Fruit fly (Drosophila melanogaster) whole organism: Measurements from ENCODE around the gene CG3032.

ENCODE experiments used
- CG8478 ChIP-seq: fragments of >200 bp; optimal IDR thresholded peaks from 2 replicates; lab custom pipeline; 2018; ENCODE audit warnings: inconsistent platforms
- Dll ChIP-seq: fragments of >200 bp; optimal IDR thresholded peaks from 2 replicates; lab custom pipeline; 2017
- EcR ChIP-seq, 2 experiments: fragments of >200 bp; optimal IDR thresholded peaks; 2 replicates each; lab custom pipeline; 2017; ENCODE audit warnings: missing biosample characterization in 2 of 2, missing genetic modification characterization in 2 of 2, missing genetic modification reagents in 2 of 2
- pan ChIP-seq: fragments of >200 bp; optimal IDR thresholded peaks from 2 replicates; lab custom pipeline; 2017
- psq ChIP-seq: fragments of >200 bp; optimal IDR thresholded peaks from 2 replicates; lab custom pipeline; 2017
- usp ChIP-seq: fragments of >200 bp; optimal IDR thresholded peaks from 2 replicates; lab custom pipeline; 2017; ENCODE audit warnings: missing biosample characterization, missing genetic modification characterization, mixed read lengths

CG3032 gene

dm6 chrX:6993350-6993749 lies 20.3 kb downstream of the CG3032 start, which contains the start of gene Inx7:
Inx7 (minus strand) TSS chrX:6993612.
- TF ChIP-seq EcR (GFP tag; optimal IDR thresholded peaks at IDR 0.05; lab: Kevin White, UChicago), result no peak
- TF ChIP-seq pan (lab: Kevin White, UChicago), result no peak
- no peak for TF ChIP-seq usp
- no peak for TF ChIP-seq CG8478 (lab: Kevin White, UChicago)
- no peak for TF ChIP-seq Dll (lab: Kevin White, UChicago)
- TF ChIP-seq psq (lab: Kevin White, UChicago), result no peak

dm6 chrX:6991286-6991685 lies 22.4 kb downstream of the CG3032 start, which contains the start of gene ogre:
ogre (minus strand) TSS chrX:6991318.
- TF ChIP-seq psq (lab: Kevin White, UChicago), result no peak
- no peak for TF ChIP-seq pan (lab: Kevin White, UChicago)
- no peak for TF ChIP-seq CG8478 (lab: Kevin White, UChicago)
- no peak for TF ChIP-seq EcR (GFP tag; optimal IDR thresholded peaks at IDR 0.05; lab: Kevin White, UChicago)
- TF ChIP-seq Dll (lab: Kevin White, UChicago), result no peak
- no peak for TF ChIP-seq usp

dm6 chrX:6990105-6990504 lies 23.6 kb downstream of the CG3032 start:
- TF ChIP-seq usp (no peak), psq (lab: Kevin White, UChicago) (no peak), Dll (lab: Kevin White, UChicago) (no peak), EcR (GFP tag; optimal IDR thresholded peaks at IDR 0.05; lab: Kevin White, UChicago) (no peak), CG8478 (lab: Kevin White, UChicago) (no peak), pan (lab: Kevin White, UChicago) (no peak)

dm6 chrX:6988632-6989338 lies 24.9 kb downstream of the CG3032 start:
- TF ChIP-seq EcR (GFP tag; optimal IDR thresholded peaks at IDR 0.05; lab: Kevin White, UChicago), result no peak
- no peak for TF ChIP-seq psq (lab: Kevin White, UChicago)
- TF ChIP-seq Dll (lab: Kevin White, UChicago), result no peak
- no peak for TF ChIP-seq pan (lab: Kevin White, UChicago)
- no peak for TF ChIP-seq usp
- no peak for TF ChIP-seq CG8478 (lab: Kevin White, UChicago)

- TF ChIP-seq EcR (GFP tag; optimal IDR thresholded peaks at IDR 0.05; lab: Kevin White, UChicago) (no peak), psq (lab: Kevin White, UChicago) (no peak), pan (lab: Kevin White, UChicago) (no peak), Dll (lab: Kevin White, UChicago) (no peak), usp (no peak), CG8478 (lab: Kevin White, UChicago) (no peak)
Measured at dm6 chrX:6988082-6988481, 25.6 kb downstream of the CG3032 start.

- TF ChIP-seq Dll (lab: Kevin White, UChicago), result no peak
- TF ChIP-seq psq (lab: Kevin White, UChicago), result no peak
- no peak for TF ChIP-seq usp
- TF ChIP-seq EcR (GFP tag; optimal IDR thresholded peaks at IDR 0.05; lab: Kevin White, UChicago), result no peak
- no peak for TF ChIP-seq pan (lab: Kevin White, UChicago)
- TF ChIP-seq CG8478 (lab: Kevin White, UChicago), result no peak
Measured at dm6 chrX:6987091-6987490, 26.6 kb downstream of the CG3032 start.

DNA sequence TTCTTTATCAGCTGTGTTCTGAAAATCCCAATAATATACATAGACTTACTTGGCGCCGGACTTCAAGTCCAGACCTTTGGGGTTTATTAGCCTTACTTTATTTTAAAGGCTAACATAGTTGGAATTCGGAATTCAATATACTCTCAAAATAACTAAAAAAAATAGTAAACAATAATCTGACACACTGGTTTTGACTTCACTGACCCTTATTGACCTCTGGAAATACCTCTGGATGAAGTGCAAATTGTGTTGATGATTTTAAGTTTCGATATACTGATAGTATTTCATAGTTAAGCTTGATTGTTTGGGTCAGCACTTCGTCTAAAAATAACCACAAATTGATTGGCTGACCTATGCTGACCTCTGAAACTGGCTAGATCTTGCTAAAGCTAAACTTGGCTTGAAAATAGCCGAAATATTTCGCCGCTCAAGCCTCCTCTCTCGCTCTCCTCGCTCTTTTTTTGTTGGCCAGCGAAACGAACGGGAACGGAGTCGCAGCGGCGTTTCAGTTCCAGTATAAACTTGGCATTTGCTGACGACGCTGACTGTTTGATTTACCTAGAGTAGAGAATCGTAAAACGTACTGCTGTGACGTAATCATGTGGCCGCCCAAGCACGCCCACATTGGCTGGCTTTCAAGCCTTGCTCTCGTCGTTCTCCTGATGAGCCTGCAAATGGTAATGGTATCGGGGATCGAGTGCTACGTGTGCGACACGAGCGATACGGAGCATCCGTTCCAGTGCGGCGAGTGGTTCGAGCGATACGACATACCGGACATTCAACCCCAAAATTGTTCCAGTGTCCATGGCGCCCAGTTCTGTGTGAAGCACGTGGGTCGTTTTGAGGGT lies 27.5 kb downstream of the CG3032 start, which contains the start of gene bou:
TSS of gene bou (plus strand) at position 507 of the 848 bp plus-strand sequence.
- TF ChIP-seq Dll (lab: Kevin White, UChicago) (no peak), usp (no peak), pan (lab: Kevin White, UChicago) (no peak), CG8478 (lab: Kevin White, UChicago) (no peak), EcR (GFP tag; optimal IDR thresholded peaks at IDR 0.05; lab: Kevin White, UChicago) (no peak), psq (lab: Kevin White, UChicago) (no peak)

- TF ChIP-seq Dll (lab: Kevin White, UChicago), result no peak
- peak; percentile 34 to 81 for TF ChIP-seq EcR (GFP tag; optimal IDR thresholded peaks at IDR 0.05; lab: Kevin White, UChicago)
- TF ChIP-seq psq (lab: Kevin White, UChicago), result no peak
- TF ChIP-seq pan (lab: Kevin White, UChicago), result peak; percentile 92
- TF ChIP-seq usp, result no peak
Measured at dm6 chrX:6985182-6985851, 28.4 kb downstream of the CG3032 start.

dm6 chrX:6983500-6984320 lies 30.0 kb downstream of the CG3032 start:
- TF ChIP-seq pan (lab: Kevin White, UChicago) (no peak), Dll (lab: Kevin White, UChicago) (no peak), psq (lab: Kevin White, UChicago) (no peak), EcR (GFP tag; optimal IDR thresholded peaks at IDR 0.05; lab: Kevin White, UChicago) (no peak), CG8478 (lab: Kevin White, UChicago) (no peak), usp (no peak)

DNA sequence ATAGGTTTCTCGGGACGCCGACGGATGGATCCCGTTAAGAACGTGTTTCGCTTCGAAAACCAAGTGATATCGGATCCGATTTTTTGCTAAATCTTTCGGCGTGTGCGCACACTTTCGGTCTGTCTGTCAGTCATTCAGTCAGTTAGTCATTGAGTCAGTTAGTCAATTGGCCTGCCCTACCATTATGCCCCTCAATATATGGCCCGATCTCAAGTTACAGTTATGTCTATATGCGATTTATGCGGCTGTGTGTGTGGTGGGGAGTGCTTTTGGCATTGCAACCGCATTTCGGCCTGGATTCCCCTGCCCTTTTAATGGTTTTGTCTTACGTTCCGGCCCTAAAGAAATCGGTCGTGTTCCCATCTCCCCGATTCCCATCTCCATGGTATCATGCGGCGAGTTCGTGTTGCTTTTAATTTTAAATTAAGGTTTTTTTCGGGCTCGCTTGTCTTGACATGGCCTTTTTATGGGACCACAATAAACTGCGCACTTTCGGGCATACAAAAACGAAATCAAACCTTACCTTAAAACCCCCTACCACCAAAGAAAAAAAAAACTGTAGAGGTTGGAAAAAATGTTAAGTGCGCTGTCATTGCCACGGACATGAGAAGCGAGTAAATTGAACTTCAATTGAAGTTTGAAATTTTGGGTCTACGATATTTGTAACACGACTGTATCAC lies 30.8 kb downstream of the CG3032 start:
- TF ChIP-seq Dll (lab: Kevin White, UChicago), result peak; percentile 10
- TF ChIP-seq CG8478 (lab: Kevin White, UChicago), result no peak
